Worm (Caenorhabditis elegans) whole organism, mixed stage, embryonic: ENCODE measurements around the gene gar-2.

Source experiments
- mep-1 ChIP-seq: fragments of 150-350 bp; optimal IDR thresholded peaks from 2 replicates; lab custom pipeline; 2017; ENCODE audit warnings: missing biosample characterization, missing genetic modification reagents, missing genetic modification characterization, inconsistent platforms
- nhr-28 ChIP-seq: fragments of 150-350 bp; optimal IDR thresholded peaks from 2 replicates; lab custom pipeline; 2014; ENCODE audit warnings: missing biosample characterization, missing genetic modification characterization

- TF ChIP-seq mep-1 (tag; lab: Kevin White, UChicago) (no peak), nhr-28 (tag; lab: Kevin White, UChicago) (no peak)
Measured at ce11 chrIII:6285890-6286289, 23.3 kb upstream of the gar-2 start, which contains the start of gene gadr-3.
